Fruit fly (Drosophila melanogaster) whole organism: ENCODE results near the gene Gas8.

Experiments used
- CG8478 ChIP-seq: fragments of >200 bp; optimal IDR thresholded peaks from 2 replicates; lab custom pipeline; 2018; ENCODE audit warnings: inconsistent platforms
- Dll ChIP-seq: fragments of >200 bp; optimal IDR thresholded peaks from 2 replicates; lab custom pipeline; 2017
- EcR ChIP-seq, 2 experiments: fragments of >200 bp; optimal IDR thresholded peaks; 2 replicates each; lab custom pipeline; 2017; ENCODE audit warnings: missing biosample characterization in 2 of 2, missing genetic modification characterization in 2 of 2, missing genetic modification reagents in 2 of 2

DNA sequence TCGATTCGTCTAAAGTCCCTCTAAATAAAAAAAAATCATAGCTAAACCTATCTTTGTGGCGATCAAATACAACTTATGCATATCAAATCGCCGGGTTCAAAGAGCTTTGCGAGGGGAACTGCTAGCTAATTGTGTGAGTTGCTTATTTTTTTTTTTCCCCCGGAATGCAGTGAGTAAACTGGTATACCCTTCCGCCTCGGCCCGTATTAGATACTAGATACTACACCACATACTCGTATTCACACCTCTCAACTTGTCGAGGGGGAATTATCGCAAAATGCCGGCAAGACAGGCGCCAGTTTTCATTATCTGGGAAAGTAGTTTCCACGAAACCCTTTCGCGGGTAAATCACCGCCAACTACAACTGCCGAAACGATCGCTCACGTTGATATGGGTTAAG, 58.5 kb downstream of the Gas8 start:
- TF ChIP-seq Dll: no peak
- no peak for TF ChIP-seq CG8478 (lab: Kevin White, UChicago)
- TF ChIP-seq EcR (GFP tag; optimal IDR thresholded peaks at IDR 0.05; lab: Kevin White, UChicago): no peak
